Worm (Caenorhabditis elegans) whole organism, young adult: ENCODE results near the gene vhp-1.

Experiments used
- B0019.2 ChIP-seq: fragments of 200-800 bp; sonication (Bioruptor generic); conservative IDR thresholded peaks from 2 replicates; pipeline ENCODE4 v1.3.6; 2022; ENCODE audit warnings: missing genetic modification reagents, missing genetic modification characterization, missing compliant biosample characterization
- B0035.1 ChIP-seq: sonication (generic microtip); optimal IDR thresholded peaks from 2 replicates; lab custom pipeline; 2016; ENCODE audit warnings: missing genetic modification characterization, mild to moderate bottlenecking, missing compliant biosample characterization, missing genotype, missing genetic modification reagents
- B0336.3 ChIP-seq: fragments of 200-800 bp; sonication (Bioruptor generic); IDR thresholded peaks from 2 replicates; pipeline ENCODE4 v1.3.6; 2022; ENCODE audit warnings: missing genetic modification characterization, missing compliant biosample characterization
- D2030.7 ChIP-seq: fragments of 200-800 bp; sonication (Bioruptor generic); IDR thresholded peaks from 2 replicates; pipeline ENCODE4 v1.3.6; 2022; ENCODE audit warnings: missing genetic modification reagents, missing genetic modification characterization, missing compliant biosample characterization
- F10E7.11 ChIP-seq: sonication (generic microtip); optimal IDR thresholded peaks from 2 replicates; lab custom pipeline; 2017; ENCODE audit warnings: mild to moderate bottlenecking, missing genetic modification characterization, moderate library complexity, missing compliant biosample characterization
- F22D6.2 ChIP-seq: sonication (generic microtip); optimal IDR thresholded peaks from 2 replicates; lab custom pipeline; 2016; ENCODE audit warnings: mild to moderate bottlenecking, missing genetic modification characterization, missing compliant biosample characterization
- F57C9.4 ChIP-seq: sonication (generic microtip); optimal IDR thresholded peaks from 2 replicates; lab custom pipeline; 2017; ENCODE audit warnings: mild to moderate bottlenecking, missing genetic modification characterization, missing compliant biosample characterization
- T07F8.4 ChIP-seq: sonication (generic microtip); optimal IDR thresholded peaks from 2 replicates; lab custom pipeline; 2016; ENCODE audit warnings: mild to moderate bottlenecking, missing genetic modification characterization, moderate library complexity, missing compliant biosample characterization
- Y53F4B.3 ChIP-seq: fragments of 200-800 bp; sonication (Bioruptor generic); IDR thresholded peaks from 2 replicates; pipeline ENCODE4 v1.3.6; 2022; ENCODE audit warnings: missing genetic modification reagents, missing genetic modification characterization, missing compliant biosample characterization
- Y53G8AR.9 ChIP-seq: fragments of 200-800 bp; sonication (Bioruptor generic); conservative IDR thresholded peaks from 2 replicates; pipeline ENCODE4 v1.3.6; 2022; ENCODE audit warnings: missing genetic modification reagents, missing genetic modification characterization, missing compliant biosample characterization
- Y95B8A.8 ChIP-seq: fragments of 200-800 bp; sonication (Bioruptor generic); IDR thresholded peaks from 2 replicates; pipeline ENCODE4 v1.3.6; 2022; ENCODE audit warnings: missing genetic modification reagents, missing genetic modification characterization, missing compliant biosample characterization
- ZK185.1 ChIP-seq: sonication (generic microtip); optimal IDR thresholded peaks from 2 replicates; lab custom pipeline; 2016; ENCODE audit warnings: mild to moderate bottlenecking, missing genetic modification characterization, missing compliant biosample characterization; ENCODE audit not compliant: poor library complexity, severe bottlenecking
- aptf-3 ChIP-seq: fragments of 200-800 bp; sonication (Bioruptor generic); IDR thresholded peaks from 2 replicates; pipeline ENCODE4 v1.3.6; 2022; ENCODE audit warnings: missing genetic modification characterization, missing compliant biosample characterization
- athp-1 ChIP-seq: sonication (generic microtip); optimal IDR thresholded peaks from 2 replicates; lab custom pipeline; 2017; ENCODE audit warnings: mild to moderate bottlenecking, missing genetic modification characterization, missing compliant biosample characterization
- attf-5 ChIP-seq: fragments of 200-800 bp; sonication (Bioruptor generic); optimal IDR thresholded peaks from 2 replicates; lab custom pipeline; 2018; ENCODE audit warnings: mild to moderate bottlenecking, missing genetic modification characterization, missing compliant biosample characterization
- attf-6 ChIP-seq: fragments of 200-800 bp; sonication (Bioruptor generic); IDR thresholded peaks from 2 replicates; pipeline ENCODE4 v1.3.6; 2022; ENCODE audit warnings: missing genetic modification reagents, missing genetic modification characterization, missing compliant biosample characterization
- bed-2 ChIP-seq: fragments of 200-800 bp; sonication (Bioruptor generic); IDR thresholded peaks from 2 replicates; pipeline ENCODE4 v1.3.6; 2022; ENCODE audit warnings: missing genetic modification reagents, missing genetic modification characterization, missing compliant biosample characterization
- ccch-3 ChIP-seq: fragments of 200-800 bp; sonication (Bioruptor generic); optimal IDR thresholded peaks from 2 replicates; lab custom pipeline; 2018; ENCODE audit warnings: mild to moderate bottlenecking, missing genetic modification characterization, missing compliant biosample characterization
- die-1 ChIP-seq: sonication (generic microtip); optimal IDR thresholded peaks from 2 replicates; lab custom pipeline; 2016; ENCODE audit warnings: missing genotype, mild to moderate bottlenecking, missing genetic modification characterization, missing compliant biosample characterization
- dpff-1 ChIP-seq: sonication (generic microtip); optimal IDR thresholded peaks from 2 replicates; lab custom pipeline; 2017; ENCODE audit warnings: mild to moderate bottlenecking, missing genetic modification characterization, missing compliant biosample characterization
- egl-44 ChIP-seq: fragments of 200-800 bp; sonication (Bioruptor generic); IDR thresholded peaks from 2 replicates; pipeline ENCODE4 v1.3.6; 2022; ENCODE audit warnings: missing genetic modification reagents, missing genetic modification characterization, missing compliant biosample characterization
- ekl-4 ChIP-seq: fragments of 200-800 bp; sonication (Bioruptor generic); IDR thresholded peaks from 2 replicates; pipeline ENCODE4 v1.3.6; 2022; ENCODE audit warnings: missing genetic modification reagents, missing genetic modification characterization, missing compliant biosample characterization
- ets-4 ChIP-seq: fragments of 200-800 bp; sonication (Bioruptor generic); optimal IDR thresholded peaks from 2 replicates; lab custom pipeline; 2018; ENCODE audit warnings: mild to moderate bottlenecking, missing genetic modification characterization, missing compliant biosample characterization
- fkh-3 ChIP-seq: sonication (generic microtip); optimal IDR thresholded peaks from 2 replicates; lab custom pipeline; 2016; ENCODE audit warnings: mild to moderate bottlenecking, missing genetic modification characterization, missing compliant biosample characterization
- gei-17 ChIP-seq: fragments of 200-800 bp; sonication (Bioruptor generic); optimal IDR thresholded peaks from 2 replicates; lab custom pipeline; 2018; ENCODE audit warnings: mild to moderate bottlenecking, missing genetic modification characterization, missing compliant biosample characterization
- him-1 ChIP-seq: sonication (generic microtip); optimal IDR thresholded peaks from 2 replicates; lab custom pipeline; 2016; ENCODE audit warnings: missing genotype, missing genetic modification reagents, missing genetic modification characterization, missing compliant biosample characterization
- hlh-12 ChIP-seq: sonication (generic microtip); optimal IDR thresholded peaks from 2 replicates; lab custom pipeline; 2016; ENCODE audit warnings: missing genetic modification characterization, missing compliant biosample characterization
- hlh-26 ChIP-seq: fragments of 200-800 bp; sonication (Bioruptor generic); conservative IDR thresholded peaks from 2 replicates; pipeline ENCODE4 v1.3.6; 2022; ENCODE audit warnings: missing genetic modification reagents, missing genetic modification characterization, missing compliant biosample characterization
- hmg-1.2 ChIP-seq: fragments of 200-800 bp; sonication (Bioruptor generic); IDR thresholded peaks from 2 replicates; pipeline ENCODE4 v1.3.6; 2022; ENCODE audit warnings: missing genetic modification reagents, missing genetic modification characterization, missing compliant biosample characterization
- hmg-20 ChIP-seq: fragments of 200-800 bp; sonication (Bioruptor generic); IDR thresholded peaks from 2 replicates; pipeline ENCODE4 v1.3.6; 2022; ENCODE audit warnings: missing genetic modification reagents, missing genetic modification characterization, missing compliant biosample characterization
- hrde-1 ChIP-seq: sonication (generic microtip); optimal IDR thresholded peaks from 2 replicates; lab custom pipeline; 2016; ENCODE audit warnings: missing genetic modification characterization, mild to moderate bottlenecking, missing compliant biosample characterization, moderate library complexity, missing genotype, missing genetic modification reagents, borderline replicate concordance
- hsf-1 ChIP-seq: fragments of 200-800 bp; sonication (Bioruptor generic); IDR thresholded peaks from 2 replicates; pipeline ENCODE4 v1.3.6; 2022; ENCODE audit warnings: missing genetic modification reagents, missing genetic modification characterization, missing compliant biosample characterization
- lag-1 ChIP-seq: fragments of 200-800 bp; sonication (Bioruptor generic); IDR thresholded peaks from 2 replicates; pipeline ENCODE4 v1.3.6; 2022; ENCODE audit warnings: missing genetic modification reagents, missing genetic modification characterization, missing compliant biosample characterization
- let-526 ChIP-seq: fragments of 200-800 bp; sonication (Bioruptor generic); IDR thresholded peaks from 2 replicates; pipeline ENCODE4 v1.3.6; 2022; ENCODE audit warnings: missing genetic modification reagents, missing genetic modification characterization, missing compliant biosample characterization
- lin-26 ChIP-seq: fragments of 200-800 bp; sonication (Bioruptor generic); IDR thresholded peaks from 2 replicates; pipeline ENCODE4 v1.3.6; 2022; ENCODE audit warnings: missing genetic modification reagents, missing genetic modification characterization, missing compliant biosample characterization
- lin-35 ChIP-seq, 3 experiments: fragments of 150-350 bp in 2 of 3; sonication (generic microtip) in 1 of 3; optimal IDR thresholded peaks; 2 replicates each; lab custom pipeline; 2014 to 2018; ENCODE audit warnings: missing biosample characterization in 3 of 3, missing genetic modification characterization in 3 of 3, missing genetic modification reagents in 3 of 3
- mxl-1 ChIP-seq: sonication (generic microtip); optimal IDR thresholded peaks from 2 replicates; lab custom pipeline; 2016; ENCODE audit warnings: missing genetic modification characterization, missing compliant biosample characterization
- nfya-1 ChIP-seq: sonication (generic microtip); optimal IDR thresholded peaks from 2 replicates; lab custom pipeline; 2017; ENCODE audit warnings: antibody characterized with exemption, missing compliant biosample characterization, missing genetic modification characterization, borderline replicate concordance; ENCODE audit not compliant: insufficient read depth
- pbrm-1 ChIP-seq: fragments of 200-800 bp; sonication (Bioruptor generic); IDR thresholded peaks from 2 replicates; pipeline ENCODE4 v1.3.6; 2022; ENCODE audit warnings: missing genetic modification reagents, missing genetic modification characterization, missing compliant biosample characterization
- rpc-1 ChIP-seq, 2 experiments: fragments of 150-350 bp in 1 of 2; sonication (generic microtip) in 1 of 2; optimal IDR thresholded peaks; 2 replicates each; lab custom pipeline; 2014 to 2018; ENCODE audit warnings: missing biosample characterization in 1 of 2, missing genetic modification characterization in 1 of 2, missing genetic modification reagents in 1 of 2, missing genotype in 1 of 2
- snpc-3.4 ChIP-seq: sonication (generic microtip); optimal IDR thresholded peaks from 2 replicates; lab custom pipeline; 2017; ENCODE audit warnings: missing genetic modification characterization, mild to moderate bottlenecking, missing compliant biosample characterization, antibody characterized with exemption, moderate library complexity, missing genotype, missing genetic modification reagents
- tbp1 ChIP-seq: fragments of 200-800 bp; sonication (Bioruptor generic); optimal IDR thresholded peaks from 2 replicates; lab custom pipeline; 2018; ENCODE audit warnings: mild to moderate bottlenecking, missing genetic modification characterization, missing compliant biosample characterization
- xnd-1 ChIP-seq: sonication (generic microtip); optimal IDR thresholded peaks from 2 replicates; lab custom pipeline; 2016; ENCODE audit warnings: missing genotype, missing genetic modification reagents, missing genetic modification characterization, missing compliant biosample characterization
- zim-3 ChIP-seq: sonication (generic microtip); optimal IDR thresholded peaks from 2 replicates; lab custom pipeline; 2017; ENCODE audit warnings: mild to moderate bottlenecking, missing genetic modification characterization, moderate library complexity, missing compliant biosample characterization
- ztf-22 ChIP-seq: fragments of 200-800 bp; sonication (Bioruptor generic); optimal IDR thresholded peaks from 2 replicates; lab custom pipeline; 2018; ENCODE audit warnings: mild to moderate bottlenecking, missing genetic modification characterization, moderate library complexity, missing compliant biosample characterization
- ztf-25 ChIP-seq: fragments of 200-800 bp; sonication (Bioruptor generic); IDR thresholded peaks from 2 replicates; pipeline ENCODE4 v1.3.6; 2022; ENCODE audit warnings: missing genetic modification reagents, missing genetic modification characterization, missing compliant biosample characterization
- ztf-3 ChIP-seq: fragments of 200-800 bp; sonication (Bioruptor generic); optimal IDR thresholded peaks from 2 replicates; lab custom pipeline; 2018; ENCODE audit warnings: mild to moderate bottlenecking, missing genetic modification characterization, missing compliant biosample characterization
- ztf-6 ChIP-seq: fragments of 200-800 bp; sonication (Bioruptor generic); IDR thresholded peaks from 2 replicates; pipeline ENCODE4 v1.3.6; 2022; ENCODE audit warnings: missing genetic modification reagents, missing genetic modification characterization, missing compliant biosample characterization

The vhp-1 gene

DNA sequence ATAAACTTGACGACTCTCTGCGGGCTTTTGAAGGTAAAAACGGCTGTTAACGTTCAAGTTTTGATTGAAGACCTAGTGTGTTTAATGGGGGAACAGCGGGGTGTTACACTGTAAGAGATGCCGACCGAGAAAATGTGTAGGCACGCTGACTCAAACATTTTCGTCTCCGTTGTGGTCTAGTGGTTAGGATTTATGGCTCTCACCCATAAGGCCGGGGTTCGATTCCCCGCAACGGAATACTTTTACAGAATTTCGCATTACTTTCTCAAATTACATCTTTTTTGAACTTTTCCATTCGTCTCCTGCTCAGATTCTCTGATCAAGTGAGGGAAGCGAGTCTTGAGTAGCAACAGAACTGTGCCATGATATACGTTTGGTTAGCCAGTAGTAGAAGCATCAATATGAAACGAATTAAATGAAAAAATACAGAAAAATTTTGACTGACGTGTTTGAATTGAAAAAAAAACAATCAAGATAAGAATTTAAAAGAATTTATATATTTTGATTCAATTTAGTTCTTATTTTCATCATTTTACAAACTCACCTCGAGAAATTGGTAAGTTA, 29.7 kb upstream of the vhp-1 start, which contains the start of gene ZK622.1 (continued):
- TF ChIP-seq rpc-1 (optimal IDR thresholded peaks at IDR 0.05; lab: Kevin White, UChicago) (peak; percentile 83), rpc-1 (tag; optimal IDR thresholded peaks at IDR 0.05; lab: Kevin White, UChicago) (peak; percentile 88), tbp1 (GFP tag; lab: Kevin White, UChicago) (peak; percentile 98), ets-4 (no peak), F22D6.2 (no peak), let-526 (GFP tag; lab: Robert Waterston, UW) (peak; percentile 71), B0336.3 (no peak), pbrm-1 (peak; percentile 59; the same call in 1 of the 2 replicates), attf-5 (GFP tag; lab: Kevin White, UChicago) (peak; percentile 9), hlh-26 (GFP tag; lab: Robert Waterston, UW) (no peak), him-1 (tag; lab: Kevin White, UChicago) (peak; percentile 94), hmg-20 (GFP tag; lab: Robert Waterston, UW) (0 out of 2 replicates have a peak, but pooled peaks have one; percentile 33), dpff-1 (no peak), Y53G8AR.9 (GFP tag; lab: Robert Waterston, UW) (no peak), ztf-3 (no peak), die-1 (tag; lab: Kevin White, UChicago) (peak; percentile 77), F57C9.4 (tag; lab: Kevin White, UChicago) (no peak), hsf-1 (GFP tag; lab: Robert Waterston, UW) (no peak), B0019.2 (GFP tag; lab: Robert Waterston, UW) (no peak), gei-17 (GFP tag; lab: Kevin White, UChicago) (no peak), Y53F4B.3 (peak; percentile 43; the same call in 1 of the 2 replicates), B0035.1 (tag; lab: Kevin White, UChicago) (no peak), zim-3 (tag; lab: Kevin White, UChicago) (peak; percentile 50), T07F8.4 (peak; percentile 44), ccch-3 (GFP tag; lab: Kevin White, UChicago) (no peak), snpc-3.4 (tag; lab: Kevin White, UChicago) (no peak), F10E7.11 (no peak), mxl-1 (tag; lab: Kevin White, UChicago) (peak; percentile 26), D2030.7 (GFP tag; lab: Robert Waterston, UW) (peak; percentile 63), hmg-1.2 (peak; percentile 79), ZK185.1 (peak; percentile 67), Y95B8A.8 (GFP tag; lab: Robert Waterston, UW) (peak; percentile 72), athp-1 (tag; lab: Kevin White, UChicago) (no peak), ztf-25 (GFP tag; lab: Robert Waterston, UW) (peak; percentile 72), ztf-6 (GFP tag; lab: Robert Waterston, UW) (no peak), egl-44 (GFP tag; lab: Robert Waterston, UW) (0 out of 2 replicates have a peak, but pooled peaks have one; percentile 56), bed-2 (GFP tag; lab: Robert Waterston, UW) (no peak), ztf-22 (GFP tag; lab: Kevin White, UChicago) (no peak), fkh-3 (tag; lab: Kevin White, UChicago) (no peak), hrde-1 (tag; lab: Kevin White, UChicago) (no peak), xnd-1 (tag; lab: Kevin White, UChicago) (no peak), lag-1 (GFP tag; lab: Robert Waterston, UW) (no peak), aptf-3 (GFP tag; lab: Robert Waterston, UW) (no peak), lin-35 (GFP tag; optimal IDR thresholded peaks at IDR 0.05; lab: Kevin White, UChicago) (no peak), attf-6 (0 out of 2 replicates have a peak, but pooled peaks have one; percentile 51), lin-26 (peak; percentile 81; the same call in 1 of the 2 replicates), hlh-12 (tag; lab: Kevin White, UChicago) (peak; percentile 25), nfya-1 (tag; lab: Kevin White, UChicago) (no peak), ekl-4 (GFP tag; lab: Robert Waterston, UW) (peak; percentile 76; the same call in 1 of the 2 replicates)
